Worm (Caenorhabditis elegans): ENCODE data around the gene aff-1.

DNA sequence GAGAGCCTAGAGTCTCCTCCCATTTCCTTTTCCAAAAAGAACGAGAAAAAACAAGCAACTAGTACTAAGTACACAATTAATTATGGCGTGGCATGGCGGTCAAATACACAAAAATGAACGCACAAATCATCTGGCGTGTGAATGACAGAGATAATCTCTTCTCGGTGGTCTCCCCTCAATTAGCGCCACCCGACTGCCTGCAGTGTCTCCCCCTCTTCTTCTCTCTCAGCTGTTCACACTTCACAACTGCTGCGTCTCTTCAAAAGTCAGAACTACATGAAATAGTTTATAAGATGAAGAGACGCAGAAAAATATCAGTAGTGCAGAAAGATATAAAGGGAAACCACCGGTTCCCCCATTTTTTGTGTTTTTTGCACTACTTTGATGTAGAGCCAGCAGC, 36.2 kb downstream of the aff-1 start:
- TF ChIP-seq bed-1 (GFP tag; IDR thresholded peaks at IDR 0.05) = no peak
- no peak for TF ChIP-seq nhr-90 (tag; optimal IDR thresholded peaks at IDR 0.05)
- no peak for TF ChIP-seq pha-4 (tag; optimal IDR thresholded peaks at IDR 0.05)
- TF ChIP-seq unc-130 (GFP tag; optimal IDR thresholded peaks at IDR 0.05) = no peak
- peak; percentile 74 for TF ChIP-seq hmg-1.2 (GFP tag; IDR thresholded peaks at IDR 0.05)
- TF ChIP-seq unc-62 (GFP tag; optimal IDR thresholded peaks at IDR 0.05) = no peak
- TF ChIP-seq dpl-1 (GFP tag; optimal IDR thresholded peaks at IDR 0.05) = no peak
- TF ChIP-seq efl-1 (GFP tag; optimal IDR thresholded peaks at IDR 0.05) = no peak
- no peak for TF ChIP-seq Y79H2A.3 (GFP tag; conservative IDR thresholded peaks at IDR 0.05)
- no peak for TF ChIP-seq ccch-3 (GFP tag; optimal IDR thresholded peaks at IDR 0.05)
- peak; percentile 61 for TF ChIP-seq zfh-2 (GFP tag; conservative IDR thresholded peaks at IDR 0.05)
